Worm (Caenorhabditis elegans) whole organism, mixed stage, embryonic: ENCODE results near the gene T25B9.11.

Experiments
- drap-1 ChIP-seq: fragments of 200-800 bp; sonication (Bioruptor generic); optimal IDR thresholded peaks from 3 replicates; lab custom pipeline; 2018; ENCODE audit warnings: mild to moderate bottlenecking, missing genetic modification characterization, missing compliant biosample characterization
- elt-3 ChIP-seq: fragments of 150-350 bp; optimal IDR thresholded peaks from 2 replicates; lab custom pipeline; 2014; ENCODE audit warnings: missing biosample characterization, missing genetic modification characterization
- lin-13 ChIP-seq: fragments of 150-350 bp; optimal IDR thresholded peaks from 2 replicates; lab custom pipeline; 2014; ENCODE audit warnings: missing biosample characterization, missing genetic modification characterization
- sptf-1 ChIP-seq: sonication (generic microtip); optimal IDR thresholded peaks from 2 replicates; lab custom pipeline; 2017; ENCODE audit warnings: mild to moderate bottlenecking, missing genetic modification characterization, moderate library complexity, missing compliant biosample characterization

- TF ChIP-seq lin-13, result no peak
- TF ChIP-seq sptf-1 (tag; lab: Kevin White, UChicago), result no peak
- no peak for TF ChIP-seq drap-1 (GFP tag; lab: Kevin White, UChicago)
- no peak for TF ChIP-seq elt-3 (tag; lab: Kevin White, UChicago)
Measured at ce11 chrIV:10761344-10761743, 3.0 kb upstream of the T25B9.11 start, which contains the start of gene ugt-54.
